Fruit fly (Drosophila melanogaster) whole organism, embryonic: ENCODE measurements around the gene beag.
A peak's percentile ranks its signal among the peaks of the same experiment; 100 is the strongest.

Experiments used
- Atf-2 ChIP-seq: fragments of 200-800 bp; sonication (Bioruptor generic); optimal IDR thresholded peaks from 2 replicates; lab custom pipeline; 2016; ENCODE audit warnings: missing biosample characterization, missing genetic modification characterization
- BtbVII ChIP-seq: fragments of 200-800 bp; sonication (Bioruptor generic); optimal IDR thresholded peaks from 3 replicates; lab custom pipeline; 2017; ENCODE audit warnings: missing biosample characterization, mild to moderate bottlenecking, missing genetic modification characterization
- CG10147 ChIP-seq: fragments of 200-800 bp; sonication (Bioruptor generic); optimal IDR thresholded peaks from 2 replicates; lab custom pipeline; 2019; ENCODE audit warnings: missing biosample characterization, mild to moderate bottlenecking, missing genetic modification characterization, moderate library complexity
- CG11085 ChIP-seq: fragments of 200-800 bp; sonication (Bioruptor generic); IDR thresholded peaks from 2 replicates; pipeline ENCODE4 v1.3.6; 2022; ENCODE audit warnings: missing biosample characterization, missing genetic modification characterization
- CG11456 ChIP-seq: fragments of 200-800 bp; sonication (Bioruptor generic); IDR thresholded peaks from 3 replicates; pipeline ENCODE4 v1.3.6; 2022; ENCODE audit warnings: missing biosample characterization, missing genetic modification characterization
- CG11695 ChIP-seq: fragments of 200-800 bp; sonication (Bioruptor generic); IDR thresholded peaks from 3 replicates; pipeline ENCODE4 v1.3.6; 2022; ENCODE audit warnings: missing biosample characterization, missing genetic modification characterization
- CG11696 ChIP-seq: fragments of 200-800 bp; sonication (Bioruptor generic); IDR thresholded peaks from 2 replicates; pipeline ENCODE4 v1.3.6; 2022; ENCODE audit warnings: missing biosample characterization, missing genetic modification characterization
- CG12155 ChIP-seq: fragments of 200-800 bp; sonication (Bioruptor generic); optimal IDR thresholded peaks from 3 replicates; lab custom pipeline; 2016; ENCODE audit warnings: missing biosample characterization, missing genetic modification characterization
- CG12236 ChIP-seq: fragments of 200-800 bp; sonication (Bioruptor generic); optimal IDR thresholded peaks from 2 replicates; lab custom pipeline; 2016; ENCODE audit warnings: missing biosample characterization, missing genetic modification characterization
- CG16863 ChIP-seq: fragments of 200-800 bp; sonication (Bioruptor generic); optimal IDR thresholded peaks from 3 replicates; lab custom pipeline; 2016; ENCODE audit warnings: missing biosample characterization, missing genetic modification characterization
- CG17361 ChIP-seq: fragments of 200-800 bp; sonication (Bioruptor generic); IDR thresholded peaks from 3 replicates; pipeline ENCODE4 v1.3.6; 2022; ENCODE audit warnings: missing biosample characterization, missing genetic modification characterization
- CG18476 ChIP-seq: fragments of 200-800 bp; sonication (Bioruptor generic); optimal IDR thresholded peaks from 2 replicates; lab custom pipeline; 2016; ENCODE audit warnings: missing biosample characterization, mild to moderate bottlenecking, missing genetic modification characterization
- CG2678 ChIP-seq: fragments of 200-800 bp; sonication (Bioruptor generic); optimal IDR thresholded peaks from 3 replicates; lab custom pipeline; 2019; ENCODE audit warnings: missing biosample characterization, mild to moderate bottlenecking, missing genetic modification characterization, moderate library complexity
- CG3281 ChIP-seq: fragments of 200-800 bp; sonication (Bioruptor generic); optimal IDR thresholded peaks from 3 replicates; lab custom pipeline; 2017; ENCODE audit warnings: missing biosample characterization, mild to moderate bottlenecking, missing genetic modification characterization
- CG4360 ChIP-seq: fragments of 200-800 bp; sonication (Bioruptor generic); IDR thresholded peaks from 2 replicates; pipeline ENCODE4 v1.3.6; 2022; ENCODE audit warnings: missing biosample characterization, missing genetic modification characterization
- CG6254 ChIP-seq: fragments of 200-800 bp; sonication (Bioruptor generic); optimal IDR thresholded peaks from 3 replicates; lab custom pipeline; 2017; ENCODE audit warnings: mild to moderate bottlenecking, missing biosample characterization, missing genetic modification reagents, missing genetic modification characterization
- CG7928 ChIP-seq: fragments of 200-800 bp; sonication (Bioruptor generic); optimal IDR thresholded peaks from 2 replicates; lab custom pipeline; 2017; ENCODE audit warnings: missing biosample characterization, mild to moderate bottlenecking, missing genetic modification characterization
- CG7987 ChIP-seq: fragments of 200-800 bp; sonication (Bioruptor generic); optimal IDR thresholded peaks from 2 replicates; lab custom pipeline; 2018; ENCODE audit warnings: missing biosample characterization, mild to moderate bottlenecking, missing genetic modification characterization, moderate library complexity
- CG8089 ChIP-seq: fragments of 200-800 bp; sonication (Bioruptor generic); optimal IDR thresholded peaks from 3 replicates; lab custom pipeline; 2016; ENCODE audit warnings: missing biosample characterization, missing genetic modification characterization
- CrebB ChIP-seq: fragments of 200-800 bp; sonication (Bioruptor generic); optimal IDR thresholded peaks from 3 replicates; lab custom pipeline; 2018; ENCODE audit warnings: missing biosample characterization, mild to moderate bottlenecking, missing genetic modification characterization
- Ets65A ChIP-seq: fragments of 200-800 bp; sonication (Bioruptor generic); peaks from one replicate; lab custom pipeline; 2016; ENCODE audit warnings: missing biosample characterization, missing genetic modification characterization
- Hr51 ChIP-seq, 2 experiments: fragments of 200-800 bp; sonication (Bioruptor generic); optimal IDR thresholded peaks; 2 replicates in 1 of 2; 3 replicates in 1 of 2; lab custom pipeline; 2016 to 2018; ENCODE audit warnings: missing biosample characterization in 2 of 2, missing genetic modification characterization in 2 of 2, mild to moderate bottlenecking in 1 of 2, moderate library complexity in 1 of 2
- Hsf ChIP-seq: fragments of 200-800 bp; sonication (Bioruptor generic); optimal IDR thresholded peaks from 3 replicates; lab custom pipeline; 2016; ENCODE audit warnings: missing biosample characterization, missing genetic modification characterization
- Lim3 ChIP-seq: fragments of 200-800 bp; sonication (Bioruptor generic); IDR thresholded peaks from 2 replicates; pipeline ENCODE4 v1.3.6; 2022; ENCODE audit warnings: missing biosample characterization, missing genetic modification characterization
- Lpt ChIP-seq: fragments of >200 bp; optimal IDR thresholded peaks from 2 replicates; lab custom pipeline; 2018; ENCODE audit warnings: missing biosample characterization, missing genetic modification characterization
- MTF-1 ChIP-seq: fragments of 200-800 bp; sonication (Bioruptor generic); optimal IDR thresholded peaks from 2 replicates; lab custom pipeline; 2018; ENCODE audit warnings: missing biosample characterization, mild to moderate bottlenecking, missing genetic modification characterization, borderline replicate concordance
- Max ChIP-seq: fragments of 200-800 bp; sonication (Bioruptor generic); optimal IDR thresholded peaks from 2 replicates; lab custom pipeline; 2016; ENCODE audit warnings: missing biosample characterization, mild to moderate bottlenecking, missing genetic modification characterization
- Mes4 ChIP-seq: fragments of 200-800 bp; sonication (Bioruptor generic); optimal IDR thresholded peaks from 2 replicates; lab custom pipeline; 2016; ENCODE audit warnings: missing biosample characterization, missing genetic modification characterization
- Nf-YC ChIP-seq: fragments of 200-800 bp; optimal IDR thresholded peaks from 3 replicates; lab custom pipeline; 2019; ENCODE audit warnings: missing biosample characterization, mild to moderate bottlenecking, missing genetic modification characterization, moderate library complexity
- Poxn ChIP-seq: fragments of 200-800 bp; sonication (Bioruptor generic); IDR thresholded peaks from 2 replicates; pipeline ENCODE4 v1.3.6; 2022; ENCODE audit warnings: missing biosample characterization, missing genetic modification characterization
- Scr ChIP-seq: fragments of 200-800 bp; sonication (Bioruptor generic); IDR thresholded peaks from 2 replicates; pipeline ENCODE4 v1.3.6; 2022; ENCODE audit warnings: missing biosample characterization, missing genetic modification characterization; ENCODE audit not compliant: partially characterized antibody
- Sin3A ChIP-seq: fragments of >200 bp; optimal IDR thresholded peaks from 2 replicates; lab custom pipeline; 2018
- Spps ChIP-seq: fragments of 200-800 bp; sonication (Bioruptor generic); optimal IDR thresholded peaks from 2 replicates; lab custom pipeline; 2018; ENCODE audit warnings: missing biosample characterization, mild to moderate bottlenecking, missing genetic modification characterization
- Vsx1 ChIP-seq: fragments of 200-800 bp; sonication (Bioruptor generic); optimal IDR thresholded peaks from 2 replicates; lab custom pipeline; 2017; ENCODE audit warnings: missing biosample characterization, mild to moderate bottlenecking, missing genetic modification characterization, missing genetic modification reagents
- ara ChIP-seq: fragments of 200-800 bp; sonication (Bioruptor generic); IDR thresholded peaks from 2 replicates; pipeline ENCODE4 v1.3.6; 2022; ENCODE audit warnings: missing biosample characterization, missing genetic modification characterization
- az2 ChIP-seq: fragments of 200-800 bp; sonication (Bioruptor generic); optimal IDR thresholded peaks from 3 replicates; lab custom pipeline; 2016; ENCODE audit warnings: missing biosample characterization, missing genetic modification characterization
- bcd ChIP-seq: fragments of 200-800 bp; sonication (Bioruptor generic); optimal IDR thresholded peaks from 2 replicates; lab custom pipeline; 2017; ENCODE audit warnings: missing biosample characterization, mild to moderate bottlenecking, missing genetic modification characterization
- caup ChIP-seq: fragments of 200-800 bp; sonication (Bioruptor generic); optimal IDR thresholded peaks from 3 replicates; lab custom pipeline; 2017; ENCODE audit warnings: missing biosample characterization, mild to moderate bottlenecking, missing genetic modification characterization, moderate library complexity; ENCODE audit not compliant: severe bottlenecking
- ftz-f1 ChIP-seq: fragments of 200-800 bp; sonication (Bioruptor generic); optimal IDR thresholded peaks from 2 replicates; lab custom pipeline; 2016; ENCODE audit warnings: missing biosample characterization, missing genetic modification characterization
- fu2 ChIP-seq: fragments of 200-800 bp; sonication (Bioruptor generic); optimal IDR thresholded peaks from 2 replicates; lab custom pipeline; 2016; ENCODE audit warnings: missing biosample characterization, missing genetic modification characterization
- her ChIP-seq: fragments of 200-800 bp; sonication (Bioruptor generic); optimal IDR thresholded peaks from 2 replicates; lab custom pipeline; 2016; ENCODE audit warnings: missing biosample characterization, missing genetic modification characterization
- jing ChIP-seq: fragments of 200-800 bp; sonication (Bioruptor generic); optimal IDR thresholded peaks from 2 replicates; lab custom pipeline; 2018; ENCODE audit warnings: missing biosample characterization, mild to moderate bottlenecking, missing genetic modification characterization
- ken ChIP-seq: fragments of 200-800 bp; sonication (Bioruptor generic); IDR thresholded peaks from 3 replicates; pipeline ENCODE4 v1.3.6; 2022; ENCODE audit warnings: missing biosample characterization, missing genetic modification characterization
- knrl ChIP-seq: fragments of 200-800 bp; sonication (Bioruptor generic); IDR thresholded peaks from 3 replicates; pipeline ENCODE4 v1.3.6; 2022; ENCODE audit warnings: missing biosample characterization, missing genetic modification characterization; ENCODE audit not compliant: partially characterized antibody
- mirr ChIP-seq: fragments of 200-800 bp; sonication (Bioruptor generic); optimal IDR thresholded peaks from 3 replicates; lab custom pipeline; 2018; ENCODE audit warnings: missing biosample characterization, mild to moderate bottlenecking, missing genetic modification characterization
- pum ChIP-seq: fragments of 200-800 bp; sonication (Bioruptor generic); optimal IDR thresholded peaks from 2 replicates; lab custom pipeline; 2016; ENCODE audit warnings: missing biosample characterization, missing genetic modification characterization
- shn ChIP-seq: fragments of 200-800 bp; sonication (Bioruptor generic); optimal IDR thresholded peaks from 3 replicates; lab custom pipeline; 2016; ENCODE audit warnings: missing biosample characterization, missing genetic modification characterization
- sima ChIP-seq: fragments of 200-800 bp; sonication (Bioruptor generic); optimal IDR thresholded peaks from 2 replicates; lab custom pipeline; 2016; ENCODE audit warnings: missing biosample characterization, missing genetic modification characterization
- sqz ChIP-seq: fragments of 200-800 bp; sonication (Bioruptor generic); optimal IDR thresholded peaks from 3 replicates; lab custom pipeline; 2018; ENCODE audit warnings: missing biosample characterization, mild to moderate bottlenecking, missing genetic modification characterization
- sr ChIP-seq: fragments of 200-800 bp; sonication (Bioruptor generic); IDR thresholded peaks from 3 replicates; pipeline ENCODE4 v1.3.6; 2022; ENCODE audit warnings: missing biosample characterization, missing genetic modification characterization

The beag gene

DNA sequence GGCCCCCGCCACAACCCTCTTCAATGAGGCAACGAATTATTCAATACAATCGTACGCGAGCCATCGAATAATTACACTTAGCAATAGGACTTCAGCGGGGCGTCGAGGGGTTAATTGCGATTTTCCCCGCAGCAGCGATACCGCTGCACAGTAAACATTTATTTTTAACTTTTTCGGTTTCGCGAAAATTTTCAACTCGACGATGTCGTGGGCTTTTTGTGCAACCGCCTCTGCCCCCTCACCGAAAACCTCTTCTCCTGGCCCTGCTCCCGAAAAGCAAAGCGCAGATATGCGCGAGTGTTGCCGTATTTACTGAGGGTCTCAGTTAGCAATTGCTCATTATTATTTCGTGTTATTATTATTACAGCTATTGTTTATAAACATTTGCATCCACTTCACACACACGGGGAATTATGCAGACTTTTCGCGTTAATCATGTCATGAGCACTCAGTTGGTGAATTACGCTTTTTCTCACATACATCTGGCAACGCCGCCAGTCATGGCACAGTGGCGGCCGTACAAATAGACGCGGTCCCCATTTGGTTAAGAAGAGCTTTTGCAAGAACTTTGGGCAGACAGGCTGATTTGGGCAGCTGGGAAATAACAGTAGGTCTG lies 51.0 kb downstream of the beag start (continued):
- peak; percentile 97 for TF ChIP-seq CG11696 (GFP tag; lab: Robert Waterston, UW)
- TF ChIP-seq CG17361 (GFP tag; lab: Robert Waterston, UW): peak; percentile 26; the same call in 1 of the 3 replicates
- TF ChIP-seq mirr (GFP tag; lab: Kevin White, UChicago): no peak
- TF ChIP-seq CG4360: no peak
- no peak for TF ChIP-seq Vsx1 (GFP tag; lab: Kevin White, UChicago)
- TF ChIP-seq Hr51 (GFP tag; optimal IDR thresholded peaks at IDR 0.05; lab: Kevin White, UChicago): no peak
- peak; percentile 64 for TF ChIP-seq Mes4 (GFP tag; lab: Kevin White, UChicago)
- TF ChIP-seq MTF-1 (GFP tag; lab: Kevin White, UChicago): peak; percentile 1
- TF ChIP-seq Ets65A (GFP tag; lab: Kevin White, UChicago): peak; percentile 78
- TF ChIP-seq pum: peak; percentile 28
- TF ChIP-seq Lim3 (GFP tag; lab: Robert Waterston, UW): no peak
- peak; percentile 24 for TF ChIP-seq CrebB (tag; lab: Kevin White, UChicago)
- 0 out of 3 replicates have a peak, but pooled peaks have one; percentile 53 for TF ChIP-seq sr (GFP tag; lab: Robert Waterston, UW)
- TF ChIP-seq ken: 0 out of 3 replicates have a peak, but pooled peaks have one; percentile 57
- TF ChIP-seq CG18476 (GFP tag; lab: Kevin White, UChicago): peak; percentile 17
- peak; percentile 53 for TF ChIP-seq fu2 (GFP tag; lab: Kevin White, UChicago)
- peak; percentile 7 for TF ChIP-seq CG10147 (GFP tag; lab: Kevin White, UChicago)
- peak; percentile 71 for TF ChIP-seq ftz-f1
- peak; percentile 8 for TF ChIP-seq BtbVII (GFP tag; lab: Kevin White, UChicago)
- TF ChIP-seq Max (GFP tag; lab: Kevin White, UChicago): peak; percentile 44
- TF ChIP-seq CG2678 (tag; lab: Kevin White, UChicago): no peak
- TF ChIP-seq Hsf: peak; percentile 52
- TF ChIP-seq sima (GFP tag; lab: Kevin White, UChicago): no peak
- no peak for TF ChIP-seq Lpt (GFP tag; lab: Kevin White, UChicago)
- TF ChIP-seq Poxn (GFP tag; lab: Robert Waterston, UW): no peak
- peak; percentile 57 for TF ChIP-seq CG3281 (GFP tag; lab: Kevin White, UChicago)
- peak; percentile 72 for TF ChIP-seq shn (GFP tag; lab: Kevin White, UChicago)
- 0 out of 3 replicates have a peak, but pooled peaks have one; percentile 21 for TF ChIP-seq CG11456
- no peak for TF ChIP-seq ara (GFP tag; lab: Robert Waterston, UW)
- TF ChIP-seq Scr: peak; percentile 46; the same call in 1 of the 2 replicates
- TF ChIP-seq CG11085 (GFP tag; lab: Robert Waterston, UW): no peak
- peak; percentile 65 for TF ChIP-seq CG7987 (GFP tag; lab: Kevin White, UChicago)
- peak; percentile 38 for TF ChIP-seq Sin3A
- TF ChIP-seq CG16863 (GFP tag; lab: Kevin White, UChicago): peak; percentile 38
- peak; percentile 19 for TF ChIP-seq her (GFP tag; lab: Kevin White, UChicago)
- TF ChIP-seq CG8089 (GFP tag; lab: Kevin White, UChicago): peak; percentile 13
- TF ChIP-seq az2: no peak
- no peak for TF ChIP-seq sqz (GFP tag; lab: Kevin White, UChicago)
- TF ChIP-seq caup (GFP tag; lab: Kevin White, UChicago): peak; percentile 31
- TF ChIP-seq Nf-YC (tag; lab: Kevin White, UChicago): peak; percentile 67
- peak; percentile 4 for TF ChIP-seq CG7928 (GFP tag; lab: Kevin White, UChicago)
- peak; percentile 36 for TF ChIP-seq CG12155 (GFP tag; lab: Kevin White, UChicago)
- TF ChIP-seq Atf-2 (GFP tag; lab: Kevin White, UChicago): peak; percentile 22
- peak; percentile 0 for TF ChIP-seq CG12236
- no peak for TF ChIP-seq jing (GFP tag; lab: Kevin White, UChicago)
- TF ChIP-seq knrl (GFP tag; lab: Robert Waterston, UW): peak; percentile 23; the same call in 1 of the 3 replicates
- TF ChIP-seq Spps: no peak
- TF ChIP-seq CG6254 (GFP tag; lab: Kevin White, UChicago): no peak
- no peak for TF ChIP-seq bcd (GFP tag; lab: Kevin White, UChicago)
- no peak for TF ChIP-seq CG11695 (GFP tag; lab: Robert Waterston, UW)
